Fruit fly (Drosophila melanogaster) whole organism, embryonic: ENCODE results near the gene CG3457.

Experiments used
- Ada2b ChIP-seq: fragments of 200-800 bp; sonication (Bioruptor generic); IDR thresholded peaks from 2 replicates; pipeline ENCODE4 v1.3.6; 2022; ENCODE audit warnings: missing biosample characterization, missing genetic modification characterization
- BEAF-32 ChIP-seq: fragments of 200-800 bp; sonication (Bioruptor generic); optimal IDR thresholded peaks from 3 replicates; lab custom pipeline; 2017; ENCODE audit warnings: missing biosample characterization, missing genetic modification characterization, mild to moderate bottlenecking, moderate library complexity, missing genetic modification reagents
- BtbVII ChIP-seq: fragments of 200-800 bp; sonication (Bioruptor generic); optimal IDR thresholded peaks from 3 replicates; lab custom pipeline; 2017; ENCODE audit warnings: missing biosample characterization, mild to moderate bottlenecking, missing genetic modification characterization
- CG10321 ChIP-seq: fragments of 200-800 bp; sonication (Bioruptor generic); IDR thresholded peaks from 2 replicates; pipeline ENCODE4 v1.3.6; 2022; ENCODE audit warnings: missing biosample characterization, missing genetic modification characterization
- CG10462 ChIP-seq: fragments of 200-800 bp; sonication (Bioruptor generic); optimal IDR thresholded peaks from 2 replicates; lab custom pipeline; 2016; ENCODE audit warnings: missing biosample characterization, missing genetic modification characterization
- CG10543 ChIP-seq: fragments of 200-800 bp; sonication (Bioruptor generic); optimal IDR thresholded peaks from 3 replicates; lab custom pipeline; 2017; ENCODE audit warnings: missing biosample characterization, mild to moderate bottlenecking, missing genetic modification characterization, moderate library complexity
- CG12071 ChIP-seq: fragments of 200-800 bp; sonication (Bioruptor generic); optimal IDR thresholded peaks from 3 replicates; lab custom pipeline; 2018; ENCODE audit warnings: missing biosample characterization, mild to moderate bottlenecking, missing genetic modification characterization
- CG14050 ChIP-seq: fragments of 200-800 bp; sonication (Bioruptor generic); IDR thresholded peaks from 3 replicates; pipeline ENCODE4 v1.3.6; 2022; ENCODE audit warnings: missing biosample characterization, missing genetic modification characterization
- CG15479 ChIP-seq: fragments of 200-800 bp; sonication (Bioruptor generic); optimal IDR thresholded peaks from 3 replicates; lab custom pipeline; 2019; ENCODE audit warnings: missing biosample characterization, mild to moderate bottlenecking, missing genetic modification characterization, moderate library complexity
- CG17186 ChIP-seq: fragments of 200-800 bp; sonication (Bioruptor generic); optimal IDR thresholded peaks from 3 replicates; lab custom pipeline; 2017; ENCODE audit warnings: missing biosample characterization, missing genetic modification reagents, missing genetic modification characterization
- CG2116 ChIP-seq: fragments of 200-800 bp; sonication (Bioruptor generic); optimal IDR thresholded peaks from 3 replicates; lab custom pipeline; 2018; ENCODE audit warnings: missing biosample characterization, mild to moderate bottlenecking, missing genetic modification characterization
- CG33213 ChIP-seq: fragments of 200-800 bp; sonication (Bioruptor generic); optimal IDR thresholded peaks from 3 replicates; lab custom pipeline; 2016; ENCODE audit warnings: missing biosample characterization, missing genetic modification characterization
- CG43689 ChIP-seq: fragments of 200-800 bp; sonication (Bioruptor generic); IDR thresholded peaks from 2 replicates; pipeline ENCODE4 v1.3.6; 2022; ENCODE audit warnings: missing biosample characterization, missing genetic modification characterization
- CG4617 ChIP-seq: fragments of 200-800 bp; sonication (Bioruptor generic); optimal IDR thresholded peaks from 3 replicates; lab custom pipeline; 2016; ENCODE audit warnings: missing biosample characterization, missing genetic modification characterization, borderline replicate concordance
- CG7745 ChIP-seq: fragments of 200-800 bp; sonication (Bioruptor generic); optimal IDR thresholded peaks from 2 replicates; lab custom pipeline; 2018; ENCODE audit warnings: missing biosample characterization, mild to moderate bottlenecking, missing genetic modification characterization, moderate library complexity
- CG8388 ChIP-seq: fragments of 200-800 bp; sonication (Bioruptor generic); optimal IDR thresholded peaks from 2 replicates; lab custom pipeline; 2019; ENCODE audit warnings: missing biosample characterization, mild to moderate bottlenecking, missing genetic modification characterization, moderate library complexity
- E2f1 ChIP-seq: fragments of 200-800 bp; sonication (Bioruptor generic); IDR thresholded peaks from 2 replicates; pipeline ENCODE4 v1.3.6; 2022; ENCODE audit warnings: missing biosample characterization, missing genetic modification characterization
- Hey ChIP-seq: fragments of 200-800 bp; sonication (Bioruptor generic); optimal IDR thresholded peaks from 3 replicates; lab custom pipeline; 2018; ENCODE audit warnings: missing biosample characterization, mild to moderate bottlenecking, missing genetic modification characterization
- HmgZ ChIP-seq: fragments of 200-800 bp; sonication (Bioruptor generic); optimal IDR thresholded peaks from 2 replicates; lab custom pipeline; 2018; ENCODE audit warnings: missing biosample characterization, mild to moderate bottlenecking, missing genetic modification characterization
- Kr ChIP-seq: fragments of 200-800 bp; sonication (Bioruptor generic); optimal IDR thresholded peaks from 2 replicates; lab custom pipeline; 2017; ENCODE audit warnings: missing biosample characterization, mild to moderate bottlenecking, missing genetic modification characterization
- Nf-YB ChIP-seq: fragments of 200-800 bp; sonication (Bioruptor generic); optimal IDR thresholded peaks from 3 replicates; lab custom pipeline; 2019; ENCODE audit warnings: missing biosample characterization, mild to moderate bottlenecking, missing genetic modification characterization, moderate library complexity
- Nf-YC ChIP-seq: fragments of 200-800 bp; optimal IDR thresholded peaks from 3 replicates; lab custom pipeline; 2019; ENCODE audit warnings: missing biosample characterization, mild to moderate bottlenecking, missing genetic modification characterization, moderate library complexity
- Optix ChIP-seq: fragments of 200-800 bp; sonication (Bioruptor generic); IDR thresholded peaks from 3 replicates; pipeline ENCODE4 v1.3.6; 2022; ENCODE audit warnings: missing biosample characterization, missing genetic modification characterization
- Rfx ChIP-seq: fragments of 200-800 bp; sonication (Bioruptor generic); IDR thresholded peaks from 2 replicates; pipeline ENCODE4 v1.3.6; 2022; ENCODE audit warnings: missing biosample characterization, missing genetic modification characterization
- Sin3A ChIP-seq: fragments of >200 bp; optimal IDR thresholded peaks from 2 replicates; lab custom pipeline; 2018
- Sry-δ ChIP-seq: fragments of 200-800 bp; sonication (Bioruptor generic); optimal IDR thresholded peaks from 2 replicates; lab custom pipeline; 2016; ENCODE audit warnings: missing biosample characterization, missing genetic modification characterization
- Vsx1 ChIP-seq: fragments of 200-800 bp; sonication (Bioruptor generic); optimal IDR thresholded peaks from 2 replicates; lab custom pipeline; 2017; ENCODE audit warnings: missing biosample characterization, mild to moderate bottlenecking, missing genetic modification characterization, missing genetic modification reagents
- bbx ChIP-seq: fragments of 200-800 bp; sonication (Bioruptor generic); IDR thresholded peaks from 2 replicates; pipeline ENCODE4 v1.3.6; 2022; ENCODE audit warnings: missing biosample characterization, missing genetic modification characterization; ENCODE audit not compliant: partially characterized antibody
- cad ChIP-seq: fragments of >200 bp; optimal IDR thresholded peaks from 2 replicates; lab custom pipeline; 2017; ENCODE audit warnings: missing biosample characterization, missing genetic modification characterization
- cas ChIP-seq: fragments of 200-800 bp; sonication (Bioruptor generic); IDR thresholded peaks from 2 replicates; pipeline ENCODE4 v1.3.6; 2022; ENCODE audit warnings: missing biosample characterization, missing genetic modification characterization
- caup ChIP-seq: fragments of 200-800 bp; sonication (Bioruptor generic); optimal IDR thresholded peaks from 3 replicates; lab custom pipeline; 2017; ENCODE audit warnings: missing biosample characterization, mild to moderate bottlenecking, missing genetic modification characterization, moderate library complexity; ENCODE audit not compliant: severe bottlenecking
- chn ChIP-seq: fragments of 200-800 bp; sonication (Bioruptor generic); optimal IDR thresholded peaks from 2 replicates; lab custom pipeline; 2016; ENCODE audit warnings: missing biosample characterization, missing genetic modification characterization
- dmrt99B ChIP-seq: fragments of 200-800 bp; sonication (Bioruptor generic); optimal IDR thresholded peaks from 2 replicates; lab custom pipeline; 2018; ENCODE audit warnings: missing biosample characterization, mild to moderate bottlenecking, missing genetic modification characterization, moderate library complexity
- ewg ChIP-seq: fragments of 200-800 bp; sonication (Bioruptor generic); optimal IDR thresholded peaks from 3 replicates; lab custom pipeline; 2017; ENCODE audit warnings: mild to moderate bottlenecking, missing biosample characterization, missing genetic modification reagents, missing genetic modification characterization
- fd96Cb ChIP-seq: fragments of 200-800 bp; sonication (Bioruptor generic); optimal IDR thresholded peaks from 2 replicates; lab custom pipeline; 2018; ENCODE audit warnings: missing biosample characterization, mild to moderate bottlenecking, missing genetic modification characterization, moderate library complexity
- nom ChIP-seq: fragments of 200-800 bp; sonication (Bioruptor generic); optimal IDR thresholded peaks from 2 replicates; lab custom pipeline; 2017; ENCODE audit warnings: missing biosample characterization, missing genetic modification characterization, mild to moderate bottlenecking, moderate library complexity, missing genetic modification reagents
- prd ChIP-seq, 3 experiments: fragments of >200 bp in 2 of 3; fragments of 200-800 bp in 1 of 3; sonication (Bioruptor generic) in 1 of 3; optimal IDR thresholded peaks in 2 of 3; IDR thresholded peaks in 1 of 3; 2 replicates in 2 of 3; 3 replicates in 1 of 3; pipeline versions ENCODE4 v1.3.6 to Lab custom; 2017 to 2022; ENCODE audit warnings: missing biosample characterization in 1 of 3, missing genetic modification characterization in 1 of 3
- sd ChIP-seq: fragments of 200-800 bp; sonication (Bioruptor generic); optimal IDR thresholded peaks from 3 replicates; lab custom pipeline; 2018; ENCODE audit warnings: missing biosample characterization, mild to moderate bottlenecking, missing genetic modification characterization, moderate library complexity
- seq ChIP-seq: fragments of 200-800 bp; sonication (Bioruptor generic); IDR thresholded peaks from 2 replicates; pipeline ENCODE4 v1.3.6; 2022; ENCODE audit warnings: missing biosample characterization, missing genetic modification characterization
- slou ChIP-seq: fragments of 200-800 bp; sonication (Bioruptor generic); optimal IDR thresholded peaks from 3 replicates; lab custom pipeline; 2016; ENCODE audit warnings: missing biosample characterization, missing genetic modification characterization
- sug ChIP-seq: fragments of 200-800 bp; optimal IDR thresholded peaks from 2 replicates; lab custom pipeline; 2019; ENCODE audit warnings: missing biosample characterization, mild to moderate bottlenecking, missing genetic modification characterization, moderate library complexity
- tll ChIP-seq, 2 experiments: fragments of 200-800 bp in 1 of 2; fragments of >200 bp in 1 of 2; sonication (Bioruptor generic) in 1 of 2; optimal IDR thresholded peaks; 2 replicates each; lab custom pipeline; 2017 to 2019; ENCODE audit warnings: missing biosample characterization in 2 of 2, missing genetic modification characterization in 2 of 2, mild to moderate bottlenecking in 1 of 2, moderate library complexity in 1 of 2
- unc-4 ChIP-seq: fragments of 200-800 bp; sonication (Bioruptor generic); IDR thresholded peaks from 2 replicates; pipeline ENCODE4 v1.3.6; 2022; ENCODE audit warnings: missing biosample characterization, missing genetic modification characterization; ENCODE audit not compliant: partially characterized antibody
- vvl ChIP-seq: fragments of 200-800 bp; sonication (Bioruptor generic); IDR thresholded peaks from 2 replicates; pipeline ENCODE4 v1.3.6; 2022; ENCODE audit warnings: missing biosample characterization, missing genetic modification characterization
- zen ChIP-seq: fragments of 200-800 bp; sonication (Bioruptor generic); optimal IDR thresholded peaks from 3 replicates; lab custom pipeline; 2018; ENCODE audit warnings: missing biosample characterization, mild to moderate bottlenecking, missing genetic modification characterization, moderate library complexity
- zen2 ChIP-seq: fragments of 200-800 bp; sonication (Bioruptor generic); IDR thresholded peaks from 3 replicates; pipeline ENCODE4 v1.3.6; 2022; ENCODE audit warnings: missing biosample characterization, missing genetic modification characterization; ENCODE audit not compliant: partially characterized antibody

CG3457 gene

dm6 chrX:2142275-2142934 lies 45.2 kb upstream of the CG3457 start:
- TF ChIP-seq CG43689 (GFP tag; lab: Robert Waterston, UW), result no peak
- TF ChIP-seq sug, result peak; percentile 60
- TF ChIP-seq tll (GFP tag; optimal IDR thresholded peaks at IDR 0.05; lab: Kevin White, UChicago), result peak in 1 of 2 experiments; percentile 80
- TF ChIP-seq CG17186 (GFP tag; lab: Kevin White, UChicago), result no peak
- peak; percentile 96 for TF ChIP-seq CG15479 (GFP tag; lab: Kevin White, UChicago)
- TF ChIP-seq Optix (GFP tag; lab: Robert Waterston, UW), result no peak
- TF ChIP-seq Ada2b (GFP tag; lab: Robert Waterston, UW), result peak; percentile 1; the same call in 1 of the 2 replicates
- TF ChIP-seq CG10543, result peak; percentile 47
- peak; percentile 11 for TF ChIP-seq sd
- peak; percentile 56 for TF ChIP-seq Hey
- TF ChIP-seq cad (GFP tag; lab: Kevin White, UChicago), result peak; percentile 95
- TF ChIP-seq zen (tag; lab: Kevin White, UChicago), result peak; percentile 39
- 0 out of 2 replicates have a peak, but pooled peaks have one; percentile 10 for TF ChIP-seq vvl (GFP tag; lab: Robert Waterston, UW)
- TF ChIP-seq HmgZ (tag; lab: Kevin White, UChicago), result peak; percentile 47
- no peak for TF ChIP-seq fd96Cb (tag; lab: Kevin White, UChicago)

dm6 chrX:2142935-2143312 lies 44.7 kb upstream of the CG3457 start:
- TF ChIP-seq Rfx (no peak), Nf-YB (GFP tag; lab: Kevin White, UChicago) (peak; percentile 94), seq (GFP tag; lab: Robert Waterston, UW) (peak; percentile 47; the same call in 1 of the 2 replicates), Nf-YC (tag; lab: Kevin White, UChicago) (peak; percentile 94)

- TF ChIP-seq BtbVII (GFP tag; lab: Kevin White, UChicago) (no peak), dmrt99B (tag; lab: Kevin White, UChicago) (no peak), cas (GFP tag; lab: Robert Waterston, UW) (no peak), CG8388 (GFP tag; lab: Kevin White, UChicago) (no peak), E2f1 (GFP tag; lab: Robert Waterston, UW) (no peak), CG10321 (GFP tag; lab: Robert Waterston, UW) (no peak), prd (optimal IDR thresholded peaks at IDR 0.05; lab: Kevin White, UChicago) (no peak), prd (GFP tag; IDR thresholded peaks at IDR 0.05; lab: Robert Waterston, UW) (no peak), zen2 (GFP tag; lab: Robert Waterston, UW) (peak; percentile 37; the same call in 1 of the 3 replicates), CG10462 (no peak), BEAF-32 (GFP tag; lab: Kevin White, UChicago) (peak; percentile 71), caup (GFP tag; lab: Kevin White, UChicago) (no peak), Vsx1 (GFP tag; lab: Kevin White, UChicago) (no peak), ewg (GFP tag; lab: Kevin White, UChicago) (no peak), nom (peak; percentile 58), Kr (no peak), CG7745 (tag; lab: Kevin White, UChicago) (no peak), chn (GFP tag; lab: Kevin White, UChicago) (no peak), Sin3A (no peak), bbx (GFP tag; lab: Robert Waterston, UW) (peak; percentile 73), slou (GFP tag; lab: Kevin White, UChicago) (no peak), Sry-δ (peak; percentile 59), CG2116 (GFP tag; lab: Kevin White, UChicago) (peak; percentile 9), CG12071 (GFP tag; lab: Kevin White, UChicago) (no peak), unc-4 (GFP tag; lab: Robert Waterston, UW) (peak; percentile 79), CG14050 (no peak), CG33213 (GFP tag; lab: Kevin White, UChicago) (no peak), CG4617 (GFP tag; lab: Kevin White, UChicago) (no peak)
Observed at dm6 chrX:2145114-2145513, 42.5 kb upstream of the CG3457 start, which contains the start of gene Pgd. Gene Pgd (plus strand): TSS chrX:2145136.
